Fruit fly (Drosophila melanogaster): ENCODE data around the gene bves.
A peak's percentile ranks its signal among the peaks of the same experiment; 100 is the strongest.

Gene bves

dm6 chrX:21035208-21035937 lies 18.4 kb upstream of the bves start, which contains the start of gene Ntf-2 (continued):
- TF ChIP-seq tna (GFP tag; IDR thresholded peaks at IDR 0.05; ENCODE audit: partially characterized antibody) (peak; percentile 76), CG12391 (tag; optimal IDR thresholded peaks at IDR 0.05) (no peak), pzg (GFP tag; optimal IDR thresholded peaks at IDR 0.05) (peak; percentile 79), org-1 (GFP tag; optimal IDR thresholded peaks at IDR 0.05) (no peak), CG5245 (GFP tag; optimal IDR thresholded peaks at IDR 0.05) (no peak), CG8388 (GFP tag; optimal IDR thresholded peaks at IDR 0.05) (no peak), btn (GFP tag; optimal IDR thresholded peaks at IDR 0.05) (no peak), CG17359 (tag; optimal IDR thresholded peaks at IDR 0.05) (no peak), Vsx1 (GFP tag; optimal IDR thresholded peaks at IDR 0.05) (no peak), luna (GFP tag; optimal IDR thresholded peaks at IDR 0.05) (no peak), z (GFP tag; IDR thresholded peaks at IDR 0.05) (no peak), onecut (GFP tag; IDR thresholded peaks at IDR 0.05) (no peak), CG34224 (GFP tag; IDR thresholded peaks at IDR 0.05; ENCODE audit: partially characterized antibody) (peak; percentile 61), CG4404 (GFP tag; IDR thresholded peaks at IDR 0.05) (no peak), CG14014 (GFP tag; IDR thresholded peaks at IDR 0.05) (no peak)

- TF ChIP-seq bbx (GFP tag; IDR thresholded peaks at IDR 0.05; ENCODE audit: partially characterized antibody) (no peak), CG9215 (GFP tag; IDR thresholded peaks at IDR 0.05) (no peak), Dref (GFP tag; IDR thresholded peaks at IDR 0.05) (no peak), Bteb2 (GFP tag; optimal IDR thresholded peaks at IDR 0.05) (no peak), CG12071 (GFP tag; optimal IDR thresholded peaks at IDR 0.05) (no peak), usp (GFP tag; optimal IDR thresholded peaks at IDR 0.05) (no peak), Poxn (GFP tag; IDR thresholded peaks at IDR 0.05) (no peak), CG11696 (GFP tag; IDR thresholded peaks at IDR 0.05) (peak; percentile 92), CG9437 (GFP tag; optimal IDR thresholded peaks at IDR 0.05) (no peak), CG18262 (tag; optimal IDR thresholded peaks at IDR 0.05) (peak; percentile 24), PHDP (tag; optimal IDR thresholded peaks at IDR 0.05) (peak; percentile 3), CG17802 (tag; optimal IDR thresholded peaks at IDR 0.05) (no peak), CG7987 (GFP tag; optimal IDR thresholded peaks at IDR 0.05) (no peak), CG17359 (tag; optimal IDR thresholded peaks at IDR 0.05) (peak; percentile 0), CG7745 (tag; optimal IDR thresholded peaks at IDR 0.05) (no peak), CG17385 (GFP tag; optimal IDR thresholded peaks at IDR 0.05) (no peak), gem (tag; optimal IDR thresholded peaks at IDR 0.05) (peak; percentile 48), CG2120 (GFP tag; optimal IDR thresholded peaks at IDR 0.05) (peak; percentile 11), zen (tag; optimal IDR thresholded peaks at IDR 0.05) (no peak), NK7.1 (GFP tag; optimal IDR thresholded peaks at IDR 0.05) (no peak), NC2α (GFP tag; optimal IDR thresholded peaks at IDR 0.05) (no peak), ato (GFP tag; IDR thresholded peaks at IDR 0.05; ENCODE audit: partially characterized antibody) (no peak), CG1529 (GFP tag; optimal IDR thresholded peaks at IDR 0.05) (no peak), CG17328 (GFP tag; IDR thresholded peaks at IDR 0.05) (0 out of 2 replicates have a peak, but pooled peaks have one; percentile 11), CG30020 (tag; optimal IDR thresholded peaks at IDR 0.05) (no peak), Ada2b (GFP tag; IDR thresholded peaks at IDR 0.05) (peak; percentile 37; the same call in 1 of the 2 replicates), Hr39 (optimal IDR thresholded peaks at IDR 0.05) (no peak), mld (GFP tag; IDR thresholded peaks at IDR 0.05; ENCODE audit: partially characterized antibody) (no peak), z (GFP tag; IDR thresholded peaks at IDR 0.05) (0 out of 3 replicates have a peak, but pooled peaks have one; percentile 40), Kr (GFP tag; optimal IDR thresholded peaks at IDR 0.05) (no peak), tin (GFP tag; optimal IDR thresholded peaks at IDR 0.05) (no peak), CG3726 (GFP tag; IDR thresholded peaks at IDR 0.05) (no peak), fd102C (GFP tag; optimal IDR thresholded peaks at IDR 0.05) (no peak), eyg (GFP tag; optimal IDR thresholded peaks at IDR 0.05) (no peak), ro (GFP tag; IDR thresholded peaks at IDR 0.05) (no peak), CG15514 (GFP tag; optimal IDR thresholded peaks at IDR 0.05) (no peak), sens (GFP tag) (peak; percentile 31)
These were observed 17.8 kb upstream of the bves start for dm6 chrX:21035938-21036324.

Measured in whole organism, embryonic.